ENCODE assay signal across 1 fruit fly cellular context in genomic region chr2L:13387255-13387654, dm6.
TF ChIP-seq lines count a peak whose summit lies in the region.

Ing5 (minus strand) TSS chr2L:13387312.
CG7099 (plus strand) TSS chr2L:13387571.

TF ChIP-seq in whole organism, embryonic, 481 proteins besides CTCF, POLR2A, EP300 and RAD21 (continued from another document):
- no peak for TF ChIP-seq hkb (optimal IDR thresholded peaks at IDR 0.05; lab: Kevin White, UChicago)
- TF ChIP-seq hkb (GFP tag; IDR thresholded peaks at IDR 0.05; lab: Robert Waterston, UW) = peak; percentile 95
- TF ChIP-seq CG14050 (GFP tag; IDR thresholded peaks at IDR 0.05; lab: Robert Waterston, UW) = peak; percentile 93
- peak; percentile 89 for TF ChIP-seq gsb (GFP tag; IDR thresholded peaks at IDR 0.05; lab: Robert Waterston, UW)
- no peak for TF ChIP-seq h (optimal IDR thresholded peaks at IDR 0.05; lab: Kevin White, UChicago)
- TF ChIP-seq Oaz (GFP tag; IDR thresholded peaks at IDR 0.05; lab: Robert Waterston, UW) = peak; percentile 92
- no peak for TF ChIP-seq grn (GFP tag; optimal IDR thresholded peaks at IDR 0.05; lab: Kevin White, UChicago)
- peak; percentile 98 for TF ChIP-seq CG31441 (GFP tag; IDR thresholded peaks at IDR 0.05; lab: Robert Waterston, UW)
- TF ChIP-seq jigr1 (GFP tag; IDR thresholded peaks at IDR 0.05; lab: Robert Waterston, UW) = peak; percentile 94
- no peak for TF ChIP-seq CG12769 (tag; optimal IDR thresholded peaks at IDR 0.05; lab: Kevin White, UChicago)
- TF ChIP-seq zfh2 (GFP tag; optimal IDR thresholded peaks at IDR 0.05; lab: Kevin White, UChicago) = peak; percentile 95
- peak; percentile 92 for TF ChIP-seq Camta (GFP tag; optimal IDR thresholded peaks at IDR 0.05; lab: Kevin White, UChicago)
- TF ChIP-seq sna (GFP tag; IDR thresholded peaks at IDR 0.05; lab: Robert Waterston, UW; ENCODE audit: partially characterized antibody) = peak; percentile 67
- TF ChIP-seq CG34224 (GFP tag; IDR thresholded peaks at IDR 0.05; lab: Robert Waterston, UW; ENCODE audit: partially characterized antibody) = peak; percentile 58; the same call in 2 of the 3 replicates
- peak; percentile 89 for TF ChIP-seq CG7271 (tag; optimal IDR thresholded peaks at IDR 0.05; lab: Kevin White, UChicago)
- TF ChIP-seq ind (GFP tag; optimal IDR thresholded peaks at IDR 0.05; lab: Kevin White, UChicago) = peak; percentile 98
- peak; percentile 61 for TF ChIP-seq btn (GFP tag; optimal IDR thresholded peaks at IDR 0.05; lab: Kevin White, UChicago)
- no peak for TF ChIP-seq CG12071 (GFP tag; optimal IDR thresholded peaks at IDR 0.05; lab: Kevin White, UChicago)
- peak; percentile 88 for TF ChIP-seq Lhr (GFP tag; optimal IDR thresholded peaks at IDR 0.05; lab: Kevin White, UChicago)
- peak; percentile 62 for TF ChIP-seq dm (GFP tag; optimal IDR thresholded peaks at IDR 0.05; lab: Kevin White, UChicago)
- TF ChIP-seq CG12236 (GFP tag; optimal IDR thresholded peaks at IDR 0.05; lab: Kevin White, UChicago) = peak; percentile 73
- peak; percentile 85 for TF ChIP-seq kah (GFP tag; optimal IDR thresholded peaks at IDR 0.05; lab: Kevin White, UChicago)
- peak; percentile 97 for TF ChIP-seq CG3847 (GFP tag; IDR thresholded peaks at IDR 0.05; lab: Robert Waterston, UW)
- TF ChIP-seq gro (GFP tag; optimal IDR thresholded peaks at IDR 0.05; lab: Kevin White, UChicago) = peak; percentile 91
- TF ChIP-seq CG11696 (GFP tag; IDR thresholded peaks at IDR 0.05; lab: Robert Waterston, UW) = peak; percentile 82
- TF ChIP-seq TFAM (GFP tag; optimal IDR thresholded peaks at IDR 0.05; lab: Kevin White, UChicago) = peak; percentile 53
- TF ChIP-seq HLH4C (GFP tag; IDR thresholded peaks at IDR 0.05; lab: Robert Waterston, UW; ENCODE audit: partially characterized antibody) = peak; percentile 71
- TF ChIP-seq usp (GFP tag; optimal IDR thresholded peaks at IDR 0.05; lab: Kevin White, UChicago) = no peak
- peak; percentile 98 for TF ChIP-seq sob (GFP tag; IDR thresholded peaks at IDR 0.05; lab: Robert Waterston, UW)
- peak; percentile 94 for TF ChIP-seq Taf1 (GFP tag; IDR thresholded peaks at IDR 0.05; lab: Robert Waterston, UW)
- peak; percentile 77 for TF ChIP-seq CG8089 (GFP tag; optimal IDR thresholded peaks at IDR 0.05; lab: Kevin White, UChicago)
- peak; percentile 82 for TF ChIP-seq ac (GFP tag; optimal IDR thresholded peaks at IDR 0.05; lab: Kevin White, UChicago)
- TF ChIP-seq p53 (GFP tag; optimal IDR thresholded peaks at IDR 0.05; lab: Kevin White, UChicago) = peak; percentile 36
- TF ChIP-seq CG16815 (GFP tag; optimal IDR thresholded peaks at IDR 0.05; lab: Kevin White, UChicago) = peak; percentile 95
- peak; percentile 88 for TF ChIP-seq CG6813 (GFP tag; optimal IDR thresholded peaks at IDR 0.05; lab: Kevin White, UChicago)
- peak; percentile 98 for TF ChIP-seq nmo (GFP tag; optimal IDR thresholded peaks at IDR 0.05; lab: Kevin White, UChicago)
- TF ChIP-seq CG4424 (GFP tag; optimal IDR thresholded peaks at IDR 0.05; lab: Kevin White, UChicago) = peak; percentile 96
- TF ChIP-seq az2 (GFP tag; optimal IDR thresholded peaks at IDR 0.05; lab: Kevin White, UChicago) = peak; percentile 97
- peak; percentile 67 for TF ChIP-seq Sry-β (GFP tag; optimal IDR thresholded peaks at IDR 0.05; lab: Kevin White, UChicago)
- peak; percentile 96 for TF ChIP-seq CG14710 (tag; optimal IDR thresholded peaks at IDR 0.05; lab: Kevin White, UChicago)
